Fruit fly (Drosophila melanogaster): ENCODE data around the gene CG9776.

DNA sequence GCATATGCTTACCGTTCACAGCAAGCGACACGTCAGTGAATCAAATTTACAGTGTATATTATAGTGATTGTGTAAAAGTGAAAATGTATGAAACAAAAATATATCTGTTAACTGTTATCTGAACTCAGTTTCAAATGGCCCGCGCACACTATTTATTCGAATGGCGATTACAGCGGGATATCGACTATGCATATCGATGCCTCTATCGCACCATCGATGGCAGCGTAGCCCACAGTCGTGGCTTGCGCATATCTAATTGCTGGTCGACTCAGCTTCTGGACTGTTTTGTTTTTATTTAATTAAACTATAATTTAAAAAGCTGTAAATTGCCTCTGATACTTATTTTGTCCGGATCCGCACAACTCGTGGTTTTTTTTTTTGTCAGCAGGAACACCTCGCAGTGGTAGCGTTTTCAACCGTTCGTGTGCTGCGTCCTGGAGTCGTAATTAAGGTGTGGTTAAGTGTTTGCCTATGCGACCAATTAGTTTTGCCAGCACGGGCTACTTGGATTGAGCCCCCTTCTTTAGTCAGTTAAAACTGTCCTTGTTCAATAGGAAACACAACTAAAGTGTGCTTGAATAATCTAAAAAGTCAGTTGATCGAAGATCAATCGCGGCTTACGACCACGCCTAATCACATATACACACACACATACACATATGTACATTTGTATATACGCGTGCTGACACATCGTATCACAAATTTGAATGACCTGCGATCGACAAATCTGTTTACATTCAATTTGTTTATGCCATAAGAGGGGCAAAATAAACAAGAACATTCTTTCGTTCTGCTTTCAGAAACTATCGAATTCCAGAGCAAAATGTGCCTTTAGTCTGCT, 47.4 kb upstream of the CG9776 start, which contains the start of gene Cont:
- TF ChIP-seq OdsH (GFP tag; optimal IDR thresholded peaks at IDR 0.05) (no peak), ss (GFP tag; optimal IDR thresholded peaks at IDR 0.05) (no peak), Gug (GFP tag; IDR thresholded peaks at IDR 0.05) (no peak), CG10631 (GFP tag; optimal IDR thresholded peaks at IDR 0.05) (no peak), CG4318 (GFP tag; optimal IDR thresholded peaks at IDR 0.05) (no peak), CG32006 (GFP tag; optimal IDR thresholded peaks at IDR 0.05) (no peak)

All from whole organism, prepupa.